Fruit fly (Drosophila melanogaster) whole organism, pupa: ENCODE measurements around the gene CG9733.

Experiments
- CG10348 ChIP-seq: fragments of 200-800 bp; sonication (Bioruptor generic); IDR thresholded peaks from 2 replicates; pipeline ENCODE4 v1.3.6; 2022; ENCODE audit warnings: missing biosample characterization, missing genetic modification characterization
- CG12605 ChIP-seq: fragments of 200-800 bp; sonication (Bioruptor generic); IDR thresholded peaks from 2 replicates; pipeline ENCODE4 v1.3.6; 2022; ENCODE audit warnings: missing biosample characterization, missing genetic modification characterization
- CG13204 ChIP-seq: fragments of 200-800 bp; sonication (Bioruptor generic); optimal IDR thresholded peaks from 2 replicates; lab custom pipeline; 2018; ENCODE audit warnings: missing biosample characterization, mild to moderate bottlenecking, missing genetic modification characterization, moderate library complexity
- CG14655 ChIP-seq: fragments of 200-800 bp; sonication (Bioruptor generic); optimal IDR thresholded peaks from 3 replicates; lab custom pipeline; 2017; ENCODE audit warnings: mild to moderate bottlenecking, missing biosample characterization, missing genetic modification reagents, missing genetic modification characterization
- CG15710 ChIP-seq: fragments of 200-800 bp; sonication (Bioruptor generic); optimal IDR thresholded peaks from 2 replicates; lab custom pipeline; 2018; ENCODE audit warnings: missing biosample characterization, mild to moderate bottlenecking, missing genetic modification characterization, moderate library complexity
- CG17806 ChIP-seq: fragments of 200-800 bp; sonication (Bioruptor generic); optimal IDR thresholded peaks from 2 replicates; lab custom pipeline; 2018; ENCODE audit warnings: missing biosample characterization, mild to moderate bottlenecking, missing genetic modification characterization, moderate library complexity
- CG32121 ChIP-seq: fragments of 200-800 bp; sonication (Bioruptor generic); IDR thresholded peaks from 2 replicates; pipeline ENCODE4 v1.3.6; 2022; ENCODE audit warnings: missing biosample characterization, missing genetic modification characterization
- CG34367 ChIP-seq: fragments of 200-800 bp; sonication (Bioruptor generic); optimal IDR thresholded peaks from 2 replicates; lab custom pipeline; 2018; ENCODE audit warnings: missing biosample characterization, mild to moderate bottlenecking, missing genetic modification characterization
- CG4496 ChIP-seq: fragments of 200-800 bp; sonication (Bioruptor generic); IDR thresholded peaks from 3 replicates; pipeline ENCODE4 v1.3.6; 2022; ENCODE audit warnings: missing biosample characterization, missing genetic modification characterization
- CG8159 ChIP-seq: fragments of 200-800 bp; sonication (Bioruptor generic); optimal IDR thresholded peaks from 3 replicates; lab custom pipeline; 2018; ENCODE audit warnings: missing biosample characterization, mild to moderate bottlenecking, missing genetic modification characterization, moderate library complexity
- CG8301 ChIP-seq: fragments of 200-800 bp; sonication (Bioruptor generic); optimal IDR thresholded peaks from 2 replicates; lab custom pipeline; 2018; ENCODE audit warnings: missing biosample characterization, mild to moderate bottlenecking, missing genetic modification characterization
- CG9948 ChIP-seq: fragments of 200-800 bp; sonication (Bioruptor generic); optimal IDR thresholded peaks from 2 replicates; lab custom pipeline; 2018; ENCODE audit warnings: missing biosample characterization, mild to moderate bottlenecking, missing genetic modification characterization, moderate library complexity
- D1 ChIP-seq: fragments of 200-800 bp; sonication (Bioruptor generic); optimal IDR thresholded peaks from 2 replicates; lab custom pipeline; 2018; ENCODE audit warnings: missing biosample characterization, mild to moderate bottlenecking, missing genetic modification characterization, moderate library complexity
- EcR ChIP-seq: fragments of 200-800 bp; sonication (Bioruptor generic); optimal IDR thresholded peaks from 3 replicates; lab custom pipeline; 2019; ENCODE audit warnings: missing biosample characterization, missing genetic modification characterization, mild to moderate bottlenecking, moderate library complexity, missing genetic modification reagents
- Ets98B ChIP-seq: fragments of 200-800 bp; sonication (Bioruptor generic); IDR thresholded peaks from 2 replicates; pipeline ENCODE4 v1.3.6; 2022; ENCODE audit warnings: missing biosample characterization, missing genetic modification characterization
- Pif1A ChIP-seq: fragments of 200-800 bp; sonication (Bioruptor generic); optimal IDR thresholded peaks from 3 replicates; lab custom pipeline; 2016; ENCODE audit warnings: missing biosample characterization, missing genetic modification characterization
- Pif1B ChIP-seq: fragments of 200-800 bp; sonication (Bioruptor generic); optimal IDR thresholded peaks from 3 replicates; lab custom pipeline; 2016; ENCODE audit warnings: missing biosample characterization, missing genetic modification characterization
- Snoo ChIP-seq: fragments of 200-800 bp; sonication (Bioruptor generic); optimal IDR thresholded peaks from 3 replicates; lab custom pipeline; 2017; ENCODE audit warnings: missing biosample characterization, mild to moderate bottlenecking, missing genetic modification characterization, inconsistent platforms
- fd96Ca ChIP-seq: fragments of 200-800 bp; sonication (Bioruptor generic); IDR thresholded peaks from 3 replicates; pipeline ENCODE4 v1.3.6; 2022; ENCODE audit warnings: missing biosample characterization, missing genetic modification characterization
- gl ChIP-seq: fragments of 200-800 bp; sonication (Bioruptor generic); optimal IDR thresholded peaks from 2 replicates; lab custom pipeline; 2018; ENCODE audit warnings: missing biosample characterization, mild to moderate bottlenecking, missing genetic modification characterization
- rn ChIP-seq: fragments of 200-800 bp; sonication (Bioruptor generic); IDR thresholded peaks from 2 replicates; pipeline ENCODE4 v1.3.6; 2022; ENCODE audit warnings: missing biosample characterization, missing genetic modification characterization

The CG9733 gene

DNA sequence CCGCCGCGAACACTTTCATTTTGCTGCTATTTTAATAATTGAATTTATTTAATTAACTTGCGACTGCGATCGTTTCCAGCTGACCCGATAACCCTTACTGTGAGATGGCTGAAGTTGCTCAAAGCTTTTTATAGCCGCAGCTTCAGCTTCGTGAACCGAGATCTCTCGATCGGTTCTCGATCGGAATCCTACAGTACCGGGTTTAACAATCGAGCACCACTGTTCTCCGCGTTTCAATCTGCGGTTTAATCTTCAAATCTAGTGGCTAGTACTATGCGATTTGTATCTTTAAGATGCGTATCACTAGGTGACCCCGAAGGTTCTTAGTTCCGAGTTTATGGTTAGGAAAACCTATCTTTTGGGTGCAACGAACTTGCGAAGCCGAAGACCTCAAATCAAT lies at the start of gene CG9733:
Gene CG9733 (minus strand): TSS at position 101 of the 400 bp plus-strand sequence.
- TF ChIP-seq Pif1A (GFP tag; lab: Kevin White, UChicago): no peak
- TF ChIP-seq, all 21 proteins: peak for 0

dm6 chr3R:30296035-30296434 lies 49.5 kb upstream of the CG9733 start:
- TF ChIP-seq gl (tag; lab: Kevin White, UChicago) (peak; percentile 84), fd96Ca (peak; percentile 98), CG32121 (peak; percentile 98), CG17806 (tag; lab: Kevin White, UChicago) (peak; percentile 95), CG8301 (tag; lab: Kevin White, UChicago) (peak; percentile 95), D1 (tag; lab: Kevin White, UChicago) (peak; percentile 82), CG9948 (tag; lab: Kevin White, UChicago) (peak; percentile 91), CG4496 (GFP tag; lab: Robert Waterston, UW) (peak; percentile 99), EcR (peak; percentile 61), CG12605 (GFP tag; lab: Robert Waterston, UW) (peak; percentile 98), Pif1A (GFP tag; lab: Kevin White, UChicago) (peak; percentile 79), CG15710 (tag; lab: Kevin White, UChicago) (peak; percentile 90), CG8159 (peak; percentile 93), Ets98B (peak; percentile 98), CG34367 (tag; lab: Kevin White, UChicago) (peak; percentile 93), Pif1B (peak; percentile 92), CG10348 (GFP tag; lab: Robert Waterston, UW) (peak; percentile 82), CG13204 (GFP tag; lab: Kevin White, UChicago) (peak; percentile 83), CG14655 (peak; percentile 97), Snoo (tag; lab: Kevin White, UChicago) (peak; percentile 95), rn (peak; percentile 95)

DNA sequence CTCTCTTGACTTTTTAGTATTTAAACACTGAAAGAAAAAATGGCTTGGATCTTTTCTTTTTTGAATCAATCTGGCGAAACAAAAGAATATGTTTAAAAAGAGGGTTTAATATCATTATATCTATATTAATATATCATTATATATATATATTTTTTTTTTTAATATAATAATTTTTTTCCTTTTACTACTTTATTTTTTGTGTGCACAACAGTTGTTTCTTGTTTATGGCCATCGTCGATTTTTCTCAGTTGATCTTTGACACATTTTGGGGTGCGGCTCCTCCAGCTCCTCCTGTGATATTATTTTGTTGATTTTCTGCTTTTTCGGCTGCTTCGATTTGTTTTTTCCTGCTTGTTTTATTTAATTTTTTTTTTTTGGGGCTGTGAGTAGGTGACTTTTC lies 48.5 kb upstream of the CG9733 start:
- TF ChIP-seq CG4496 (GFP tag; lab: Robert Waterston, UW): no peak
- TF ChIP-seq CG14655: no peak
- TF ChIP-seq CG17806 (tag; lab: Kevin White, UChicago): no peak
- no peak for TF ChIP-seq CG9948 (tag; lab: Kevin White, UChicago)
- peak; percentile 19 for TF ChIP-seq CG34367 (tag; lab: Kevin White, UChicago)
- TF ChIP-seq Snoo (tag; lab: Kevin White, UChicago): peak; percentile 63
- TF ChIP-seq Ets98B: no peak
- TF ChIP-seq CG32121: no peak
- TF ChIP-seq D1 (tag; lab: Kevin White, UChicago): no peak
- no peak for TF ChIP-seq EcR
- no peak for TF ChIP-seq CG8301 (tag; lab: Kevin White, UChicago)
- TF ChIP-seq Pif1B: peak; percentile 17
- no peak for TF ChIP-seq fd96Ca
- no peak for TF ChIP-seq CG13204 (GFP tag; lab: Kevin White, UChicago)
- peak; percentile 27 for TF ChIP-seq Pif1A (GFP tag; lab: Kevin White, UChicago)
- peak; percentile 56 for TF ChIP-seq CG15710 (tag; lab: Kevin White, UChicago)
- TF ChIP-seq CG10348 (GFP tag; lab: Robert Waterston, UW): no peak
- TF ChIP-seq rn: no peak
- no peak for TF ChIP-seq CG12605 (GFP tag; lab: Robert Waterston, UW)
- TF ChIP-seq CG8159: peak; percentile 23
- no peak for TF ChIP-seq gl (tag; lab: Kevin White, UChicago)

dm6 chr3R:30294603-30295002 lies 48.1 kb upstream of the CG9733 start:
- TF ChIP-seq CG8301 (tag; lab: Kevin White, UChicago) (no peak), CG4496 (GFP tag; lab: Robert Waterston, UW) (no peak)

DNA sequence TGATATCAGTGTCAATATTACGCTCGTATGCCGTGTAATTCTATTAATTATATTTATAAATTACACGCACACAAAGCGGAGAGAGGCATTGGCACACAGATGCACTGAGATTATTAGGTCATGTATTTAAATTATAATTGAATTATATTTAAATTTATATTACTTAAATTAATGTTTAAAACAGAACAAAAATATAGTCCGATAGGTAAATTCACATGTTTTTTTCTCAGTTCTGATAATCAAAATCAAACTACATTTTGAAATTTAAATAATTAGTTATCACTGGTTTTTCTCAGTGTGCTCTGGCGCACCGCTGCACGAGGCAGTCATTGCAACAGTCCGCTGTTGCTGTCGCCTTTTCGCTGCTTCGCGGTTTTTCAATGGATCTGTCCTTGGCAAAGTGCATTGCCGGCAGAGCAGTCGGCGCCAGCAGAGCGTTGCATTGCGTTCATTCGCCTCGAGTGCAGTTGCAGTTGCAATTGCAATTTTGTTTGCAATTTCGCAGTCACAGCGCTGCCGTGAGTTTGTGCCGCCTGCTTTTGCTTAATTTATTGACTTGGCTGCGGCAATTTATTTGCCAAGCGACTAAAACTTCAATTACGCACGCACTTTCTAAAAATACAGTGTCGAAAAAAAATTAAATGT lies 47.1 kb upstream of the CG9733 start:
- peak; percentile 95 for TF ChIP-seq CG32121
- peak; percentile 94 for TF ChIP-seq CG17806 (tag; lab: Kevin White, UChicago)
- peak; percentile 92 for TF ChIP-seq Pif1B
- peak; percentile 83 for TF ChIP-seq Pif1A (GFP tag; lab: Kevin White, UChicago)
- peak; percentile 93 for TF ChIP-seq D1 (tag; lab: Kevin White, UChicago)
- TF ChIP-seq CG8159: peak; percentile 97
- peak; percentile 92 for TF ChIP-seq CG34367 (tag; lab: Kevin White, UChicago)
- TF ChIP-seq CG10348 (GFP tag; lab: Robert Waterston, UW): peak; percentile 7; the same call in 1 of the 2 replicates
- peak; percentile 95 for TF ChIP-seq CG4496 (GFP tag; lab: Robert Waterston, UW)
- peak; percentile 96 for TF ChIP-seq CG12605 (GFP tag; lab: Robert Waterston, UW)
- peak; percentile 94 for TF ChIP-seq fd96Ca
- TF ChIP-seq CG9948 (tag; lab: Kevin White, UChicago): peak; percentile 93
- peak; percentile 91 for TF ChIP-seq CG8301 (tag; lab: Kevin White, UChicago)
- TF ChIP-seq rn: peak; percentile 86
- peak; percentile 97 for TF ChIP-seq CG15710 (tag; lab: Kevin White, UChicago)
- TF ChIP-seq CG14655: peak; percentile 94
- TF ChIP-seq gl (tag; lab: Kevin White, UChicago): peak; percentile 84
- TF ChIP-seq Ets98B: peak; percentile 92
- peak; percentile 74 for TF ChIP-seq Snoo (tag; lab: Kevin White, UChicago)
- peak; percentile 97 for TF ChIP-seq EcR
- peak; percentile 89 for TF ChIP-seq CG13204 (GFP tag; lab: Kevin White, UChicago)
